Fruit fly (Drosophila melanogaster) whole organism, embryonic: ENCODE data around the gene CG1273.
A peak's percentile ranks its signal among the peaks of the same experiment; 100 is the strongest.

Experiments used
- ATbp ChIP-seq: fragments of 200-800 bp; sonication (Bioruptor generic); optimal IDR thresholded peaks from 2 replicates; lab custom pipeline; 2017; ENCODE audit warnings: missing biosample characterization, mild to moderate bottlenecking, missing genetic modification characterization, missing genetic modification reagents
- Bgb ChIP-seq: fragments of 200-800 bp; sonication (Bioruptor generic); IDR thresholded peaks from 2 replicates; pipeline ENCODE4 v1.3.6; 2022; ENCODE audit warnings: missing biosample characterization, missing genetic modification characterization; ENCODE audit not compliant: partially characterized antibody
- Bteb2 ChIP-seq: fragments of 200-800 bp; sonication (Bioruptor generic); optimal IDR thresholded peaks from 2 replicates; lab custom pipeline; 2016; ENCODE audit warnings: missing biosample characterization, missing genetic modification characterization
- C15 ChIP-seq: fragments of 200-800 bp; sonication (Bioruptor generic); IDR thresholded peaks from 3 replicates; pipeline ENCODE4 v1.3.6; 2022; ENCODE audit warnings: missing biosample characterization, missing genetic modification characterization
- CG10654 ChIP-seq: fragments of 200-800 bp; sonication (Bioruptor generic); optimal IDR thresholded peaks from 2 replicates; lab custom pipeline; 2016; ENCODE audit warnings: missing biosample characterization, missing genetic modification characterization
- CG11085 ChIP-seq: fragments of 200-800 bp; sonication (Bioruptor generic); IDR thresholded peaks from 2 replicates; pipeline ENCODE4 v1.3.6; 2022; ENCODE audit warnings: missing biosample characterization, missing genetic modification characterization
- CG14860 ChIP-seq: fragments of 200-800 bp; sonication (Bioruptor generic); IDR thresholded peaks from 3 replicates; pipeline ENCODE4 v1.3.6; 2022; ENCODE audit warnings: missing biosample characterization, missing genetic modification characterization; ENCODE audit not compliant: partially characterized antibody
- CG15696 ChIP-seq: fragments of 200-800 bp; sonication (Bioruptor generic); optimal IDR thresholded peaks from 2 replicates; lab custom pipeline; 2019; ENCODE audit warnings: missing biosample characterization, mild to moderate bottlenecking, missing genetic modification characterization, moderate library complexity
- CG17328 ChIP-seq: fragments of 200-800 bp; sonication (Bioruptor generic); IDR thresholded peaks from 2 replicates; pipeline ENCODE4 v1.3.6; 2022; ENCODE audit warnings: missing biosample characterization, missing genetic modification characterization
- CG17612 ChIP-seq: fragments of 200-800 bp; sonication (Bioruptor generic); IDR thresholded peaks from 2 replicates; pipeline ENCODE4 v1.3.6; 2022; ENCODE audit warnings: missing biosample characterization, missing genetic modification characterization
- CG31388 ChIP-seq: fragments of 200-800 bp; sonication (Bioruptor generic); optimal IDR thresholded peaks from 2 replicates; lab custom pipeline; 2016; ENCODE audit warnings: missing biosample characterization, missing genetic modification characterization
- CG3407 ChIP-seq: fragments of 200-800 bp; sonication (Bioruptor generic); optimal IDR thresholded peaks from 2 replicates; lab custom pipeline; 2018; ENCODE audit warnings: missing biosample characterization, mild to moderate bottlenecking, missing genetic modification characterization
- CG34376 ChIP-seq: fragments of 200-800 bp; sonication (Bioruptor generic); optimal IDR thresholded peaks from 2 replicates; lab custom pipeline; 2018; ENCODE audit warnings: missing biosample characterization, mild to moderate bottlenecking, missing genetic modification characterization
- CG3995 ChIP-seq: fragments of 200-800 bp; sonication (Bioruptor generic); optimal IDR thresholded peaks from 3 replicates; lab custom pipeline; 2016; ENCODE audit warnings: missing biosample characterization, missing genetic modification characterization
- CG5953 ChIP-seq: fragments of 200-800 bp; sonication (Bioruptor generic); IDR thresholded peaks from 2 replicates; pipeline ENCODE4 v1.3.6; 2022; ENCODE audit warnings: missing biosample characterization, missing genetic modification characterization
- CG9727 ChIP-seq: fragments of 200-800 bp; sonication (Bioruptor generic); optimal IDR thresholded peaks from 3 replicates; lab custom pipeline; 2017; ENCODE audit warnings: missing biosample characterization, mild to moderate bottlenecking, missing genetic modification characterization
- CHES-1-like ChIP-seq: fragments of 200-800 bp; sonication (Bioruptor generic); optimal IDR thresholded peaks from 2 replicates; lab custom pipeline; 2016; ENCODE audit warnings: missing biosample characterization, missing genetic modification characterization
- D ChIP-seq, 2 experiments: fragments of 200-800 bp in 1 of 2; fragments of >200 bp in 1 of 2; sonication (Bioruptor generic) in 1 of 2; optimal IDR thresholded peaks; 2 replicates in 1 of 2; 3 replicates in 1 of 2; lab custom pipeline; 2017; ENCODE audit warnings: mild to moderate bottlenecking in 1 of 2, missing biosample characterization in 1 of 2, missing genetic modification characterization in 1 of 2, missing genetic modification reagents in 1 of 2
- Doc3 ChIP-seq: fragments of 200-800 bp; sonication (Bioruptor generic); IDR thresholded peaks from 3 replicates; pipeline ENCODE4 v1.3.6; 2022; ENCODE audit warnings: missing biosample characterization, missing genetic modification characterization; ENCODE audit not compliant: partially characterized antibody
- E2f2 ChIP-seq: fragments of 200-800 bp; sonication (Bioruptor generic); IDR thresholded peaks from 2 replicates; pipeline ENCODE4 v1.3.6; 2022; ENCODE audit warnings: missing biosample characterization, missing genetic modification characterization
- Hey ChIP-seq: fragments of 200-800 bp; sonication (Bioruptor generic); optimal IDR thresholded peaks from 3 replicates; lab custom pipeline; 2018; ENCODE audit warnings: missing biosample characterization, mild to moderate bottlenecking, missing genetic modification characterization
- Hr78 ChIP-seq, 2 experiments: fragments of 200-800 bp in 1 of 2; fragments of >200 bp in 1 of 2; sonication (Bioruptor generic) in 1 of 2; optimal IDR thresholded peaks; 2 replicates each; lab custom pipeline; 2017 to 2019; ENCODE audit warnings: missing biosample characterization in 2 of 2, missing genetic modification characterization in 2 of 2, mild to moderate bottlenecking in 1 of 2, moderate library complexity in 1 of 2
- Mad ChIP-seq: fragments of 200-800 bp; sonication (Bioruptor generic); optimal IDR thresholded peaks from 2 replicates; lab custom pipeline; 2016; ENCODE audit warnings: missing biosample characterization, missing genetic modification characterization
- Med ChIP-seq: fragments of 200-800 bp; sonication (Bioruptor generic); peaks from one replicate; lab custom pipeline; 2016; ENCODE audit warnings: missing biosample characterization, missing genetic modification characterization, mild to moderate bottlenecking, inconsistent platforms, moderate library complexity
- Oli ChIP-seq: fragments of 200-800 bp; sonication (Bioruptor generic); optimal IDR thresholded peaks from 2 replicates; lab custom pipeline; 2018; ENCODE audit warnings: missing biosample characterization, mild to moderate bottlenecking, missing genetic modification characterization, moderate library complexity
- Optix ChIP-seq: fragments of 200-800 bp; sonication (Bioruptor generic); IDR thresholded peaks from 3 replicates; pipeline ENCODE4 v1.3.6; 2022; ENCODE audit warnings: missing biosample characterization, missing genetic modification characterization
- PHDP ChIP-seq: fragments of 200-800 bp; sonication (Bioruptor generic); optimal IDR thresholded peaks from 3 replicates; lab custom pipeline; 2018; ENCODE audit warnings: missing biosample characterization, mild to moderate bottlenecking, missing genetic modification characterization, moderate library complexity
- Ptx1 ChIP-seq: fragments of 200-800 bp; sonication (Bioruptor generic); IDR thresholded peaks from 2 replicates; pipeline ENCODE4 v1.3.6; 2022; ENCODE audit warnings: missing biosample characterization, missing genetic modification characterization
- Ssrp ChIP-seq: fragments of 200-800 bp; sonication (Bioruptor generic); optimal IDR thresholded peaks from 2 replicates; lab custom pipeline; 2018; ENCODE audit warnings: missing biosample characterization, mild to moderate bottlenecking, missing genetic modification characterization, moderate library complexity
- TFAM ChIP-seq: fragments of 200-800 bp; sonication (Bioruptor generic); optimal IDR thresholded peaks from 2 replicates; lab custom pipeline; 2017; ENCODE audit warnings: missing biosample characterization, missing genetic modification characterization, inconsistent platforms
- abd-A ChIP-seq: fragments of 200-800 bp; sonication (Bioruptor generic); optimal IDR thresholded peaks from 3 replicates; lab custom pipeline; 2019; ENCODE audit warnings: missing biosample characterization, mild to moderate bottlenecking, missing genetic modification characterization, moderate library complexity
- al ChIP-seq: fragments of 200-800 bp; sonication (Bioruptor generic); IDR thresholded peaks from 2 replicates; pipeline ENCODE4 v1.3.6; 2022; ENCODE audit warnings: missing biosample characterization, missing genetic modification characterization
- aop ChIP-seq: fragments of 200-800 bp; sonication (Bioruptor generic); IDR thresholded peaks from 2 replicates; pipeline ENCODE4 v1.3.6; 2022; ENCODE audit warnings: missing biosample characterization, missing genetic modification characterization
- ara ChIP-seq: fragments of 200-800 bp; sonication (Bioruptor generic); IDR thresholded peaks from 2 replicates; pipeline ENCODE4 v1.3.6; 2022; ENCODE audit warnings: missing biosample characterization, missing genetic modification characterization
- cwo ChIP-seq: fragments of 200-800 bp; sonication (Bioruptor generic); optimal IDR thresholded peaks from 3 replicates; lab custom pipeline; 2017; ENCODE audit warnings: missing biosample characterization, missing genetic modification characterization, mild to moderate bottlenecking, moderate library complexity, missing genetic modification reagents
- dati ChIP-seq: fragments of 200-800 bp; sonication (Bioruptor generic); IDR thresholded peaks from 2 replicates; pipeline ENCODE4 v1.3.6; 2022; ENCODE audit warnings: missing biosample characterization, missing genetic modification characterization
- dmrt11E ChIP-seq: fragments of 200-800 bp; sonication (Bioruptor generic); optimal IDR thresholded peaks from 3 replicates; lab custom pipeline; 2018; ENCODE audit warnings: missing biosample characterization, mild to moderate bottlenecking, missing genetic modification characterization, moderate library complexity
- fu2 ChIP-seq: fragments of 200-800 bp; sonication (Bioruptor generic); optimal IDR thresholded peaks from 2 replicates; lab custom pipeline; 2016; ENCODE audit warnings: missing biosample characterization, missing genetic modification characterization
- gcm ChIP-seq: fragments of 200-800 bp; sonication (Bioruptor generic); optimal IDR thresholded peaks from 2 replicates; lab custom pipeline; 2019; ENCODE audit warnings: missing biosample characterization, mild to moderate bottlenecking, missing genetic modification characterization, moderate library complexity
- gro ChIP-seq: fragments of 200-800 bp; sonication (Bioruptor generic); optimal IDR thresholded peaks from 2 replicates; lab custom pipeline; 2016; ENCODE audit warnings: missing biosample characterization, missing genetic modification characterization
- gsb-n ChIP-seq: fragments of 200-800 bp; sonication (Bioruptor generic); optimal IDR thresholded peaks from 3 replicates; lab custom pipeline; 2018; ENCODE audit warnings: missing biosample characterization, mild to moderate bottlenecking, missing genetic modification characterization
- hkb ChIP-seq, 2 experiments: fragments of 200-800 bp in 1 of 2; fragments of >200 bp in 1 of 2; sonication (Bioruptor generic) in 1 of 2; IDR thresholded peaks in 1 of 2; optimal IDR thresholded peaks in 1 of 2; 2 replicates each; pipeline versions ENCODE4 v1.3.6 to Lab custom; 2017 to 2022; ENCODE audit warnings: missing biosample characterization in 1 of 2, missing genetic modification characterization in 1 of 2
- jigr1 ChIP-seq: fragments of 200-800 bp; sonication (Bioruptor generic); IDR thresholded peaks from 3 replicates; pipeline ENCODE4 v1.3.6; 2022; ENCODE audit warnings: missing biosample characterization, missing genetic modification characterization
- knrl ChIP-seq: fragments of 200-800 bp; sonication (Bioruptor generic); IDR thresholded peaks from 3 replicates; pipeline ENCODE4 v1.3.6; 2022; ENCODE audit warnings: missing biosample characterization, missing genetic modification characterization; ENCODE audit not compliant: partially characterized antibody
- nerfin-1 ChIP-seq: fragments of 200-800 bp; sonication (Bioruptor generic); optimal IDR thresholded peaks from 3 replicates; lab custom pipeline; 2019; ENCODE audit warnings: missing biosample characterization, mild to moderate bottlenecking, missing genetic modification characterization, moderate library complexity
- peb ChIP-seq: fragments of 200-800 bp; sonication (Bioruptor generic); IDR thresholded peaks from 2 replicates; pipeline ENCODE4 v1.3.6; 2022; ENCODE audit warnings: missing biosample characterization, missing genetic modification characterization
- seq ChIP-seq: fragments of 200-800 bp; sonication (Bioruptor generic); IDR thresholded peaks from 2 replicates; pipeline ENCODE4 v1.3.6; 2022; ENCODE audit warnings: missing biosample characterization, missing genetic modification characterization
- ssp ChIP-seq: fragments of 200-800 bp; sonication (Bioruptor generic); IDR thresholded peaks from 2 replicates; pipeline ENCODE4 v1.3.6; 2022; ENCODE audit warnings: missing biosample characterization, missing genetic modification characterization
- tgo ChIP-seq: fragments of 200-800 bp; sonication (Bioruptor generic); IDR thresholded peaks from 3 replicates; pipeline ENCODE4 v1.3.6; 2022; ENCODE audit warnings: missing biosample characterization, missing genetic modification characterization

The CG1273 gene

dm6 chr3L:4283428-4284089, 20.0 kb downstream of the CG1273 start, which contains the start of the genes srw and CG1316 (continued):
- TF ChIP-seq CG31388 (no peak), CG17328 (GFP tag; lab: Robert Waterston, UW) (no peak), C15 (GFP tag; lab: Robert Waterston, UW) (no peak), Oli (no peak), al (GFP tag; lab: Robert Waterston, UW) (no peak), aop (GFP tag; lab: Robert Waterston, UW) (no peak), TFAM (GFP tag; lab: Kevin White, UChicago) (no peak), hkb (optimal IDR thresholded peaks at IDR 0.05; lab: Kevin White, UChicago) (no peak), hkb (GFP tag; IDR thresholded peaks at IDR 0.05; lab: Robert Waterston, UW) (no peak), peb (GFP tag; lab: Robert Waterston, UW) (no peak), Ssrp (no peak), Hr78 (GFP tag; optimal IDR thresholded peaks at IDR 0.05; lab: Kevin White, UChicago) (no peak), Bgb (GFP tag; lab: Robert Waterston, UW) (peak; percentile 52), CG34376 (peak; percentile 4), CG15696 (tag; lab: Kevin White, UChicago) (no peak), Doc3 (0 out of 3 replicates have a peak, but pooled peaks have one; percentile 16), CHES-1-like (no peak), dati (GFP tag; lab: Robert Waterston, UW) (no peak), CG3995 (GFP tag; lab: Kevin White, UChicago) (no peak), dmrt11E (no peak), E2f2 (GFP tag; lab: Robert Waterston, UW) (peak; percentile 71), ATbp (GFP tag; lab: Kevin White, UChicago) (no peak), Ptx1 (GFP tag; lab: Robert Waterston, UW) (no peak), gsb-n (no peak), fu2 (GFP tag; lab: Kevin White, UChicago) (no peak), knrl (peak; percentile 25; the same call in 1 of the 3 replicates), CG9727 (no peak), CG5953 (GFP tag; lab: Robert Waterston, UW) (no peak), tgo (GFP tag; lab: Robert Waterston, UW) (no peak), abd-A (no peak), jigr1 (GFP tag; lab: Robert Waterston, UW) (no peak), ara (GFP tag; lab: Robert Waterston, UW) (no peak), gro (no peak), Optix (GFP tag; lab: Robert Waterston, UW) (0 out of 3 replicates have a peak, but pooled peaks have one; percentile 21), Mad (no peak), nerfin-1 (tag; lab: Kevin White, UChicago) (no peak), PHDP (tag; lab: Kevin White, UChicago) (no peak), CG17612 (GFP tag; lab: Robert Waterston, UW) (no peak), seq (GFP tag; lab: Robert Waterston, UW) (no peak), Bteb2 (GFP tag; lab: Kevin White, UChicago) (no peak), Med (GFP tag; lab: Kevin White, UChicago) (peak; percentile 81), CG14860 (GFP tag; lab: Robert Waterston, UW) (no peak), gcm (no peak), CG10654 (GFP tag; lab: Kevin White, UChicago) (no peak), CG3407 (GFP tag; lab: Kevin White, UChicago) (no peak), Hey (no peak), cwo (GFP tag; lab: Kevin White, UChicago) (no peak), D (optimal IDR thresholded peaks at IDR 0.05; lab: Kevin White, UChicago) (no peak), D (GFP tag; optimal IDR thresholded peaks at IDR 0.05; lab: Kevin White, UChicago) (no peak), ssp (GFP tag; lab: Robert Waterston, UW) (no peak), CG11085 (GFP tag; lab: Robert Waterston, UW) (no peak)
